Fruit fly (Drosophila melanogaster) whole organism, prepupa: ENCODE results near the gene PpD3.

ENCODE experiments used
- CG11902 ChIP-seq: fragments of 200-800 bp; sonication (Bioruptor generic); optimal IDR thresholded peaks from 3 replicates; lab custom pipeline; 2016; ENCODE audit warnings: missing biosample characterization, missing genetic modification characterization
- CG6854 ChIP-seq: fragments of 200-800 bp; sonication (Bioruptor generic); optimal IDR thresholded peaks from 2 replicates; lab custom pipeline; 2017; ENCODE audit warnings: missing biosample characterization, mild to moderate bottlenecking, missing genetic modification characterization
- CG8319 ChIP-seq: fragments of 200-800 bp; sonication (Bioruptor generic); optimal IDR thresholded peaks from 3 replicates; lab custom pipeline; 2016; ENCODE audit warnings: missing biosample characterization, missing genetic modification characterization
- Ets21C ChIP-seq: fragments of 200-800 bp; sonication (Bioruptor generic); optimal IDR thresholded peaks from 3 replicates; lab custom pipeline; 2016; ENCODE audit warnings: missing biosample characterization, missing genetic modification characterization
- Hr39 ChIP-seq: fragments of 200-800 bp; sonication (Bioruptor generic); optimal IDR thresholded peaks from 2 replicates; lab custom pipeline; 2016; ENCODE audit warnings: missing biosample characterization, missing genetic modification characterization
- Met ChIP-seq: fragments of 200-800 bp; sonication (Bioruptor generic); optimal IDR thresholded peaks from 3 replicates; lab custom pipeline; 2016; ENCODE audit warnings: missing biosample characterization, missing genetic modification characterization
- achi ChIP-seq: fragments of 200-800 bp; sonication (Bioruptor generic); optimal IDR thresholded peaks from 3 replicates; lab custom pipeline; 2016; ENCODE audit warnings: missing biosample characterization, missing genetic modification characterization
- dsx ChIP-seq: fragments of 200-800 bp; optimal IDR thresholded peaks from 3 replicates; lab custom pipeline; 2019; ENCODE audit warnings: missing biosample characterization, mild to moderate bottlenecking, missing genetic modification characterization, moderate library complexity; ENCODE audit not compliant: poor library complexity, severe bottlenecking
- ss ChIP-seq, 2 experiments: fragments of 200-800 bp; sonication (Bioruptor generic); optimal IDR thresholded peaks; 2 replicates in 1 of 2; 3 replicates in 1 of 2; lab custom pipeline; 2017 to 2018; ENCODE audit warnings: mild to moderate bottlenecking in 2 of 2, missing biosample characterization in 2 of 2, missing genetic modification characterization in 2 of 2, moderate library complexity in 1 of 2

DNA sequence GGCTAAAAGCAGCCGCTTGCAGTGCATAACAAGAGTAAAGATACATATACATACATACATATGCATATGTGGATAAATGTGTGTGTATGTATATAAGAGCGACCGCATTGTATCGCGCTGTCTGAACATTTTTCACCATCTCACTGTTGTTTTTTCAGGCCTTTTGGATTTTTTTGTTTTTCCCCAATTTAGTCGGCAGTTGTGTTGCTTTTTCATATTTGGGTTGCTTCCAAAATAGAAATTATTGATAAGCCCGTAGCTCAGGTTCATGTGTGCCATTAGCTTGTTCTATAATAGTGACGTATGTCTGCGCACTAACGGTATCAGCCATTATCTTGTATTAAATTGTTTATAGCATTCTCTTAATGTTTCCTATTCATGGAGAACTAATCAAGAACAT, 47.2 kb upstream of the PpD3 start:
- TF ChIP-seq CG6854 (GFP tag; lab: Kevin White, UChicago) (no peak), Met (no peak), CG11902 (GFP tag; lab: Kevin White, UChicago) (no peak), achi (GFP tag; lab: Kevin White, UChicago) (no peak), dsx (GFP tag; lab: Kevin White, UChicago) (no peak), CG8319 (no peak), Hr39 (GFP tag; lab: Kevin White, UChicago) (no peak), Ets21C (GFP tag; lab: Kevin White, UChicago) (no peak), ss (GFP tag; optimal IDR thresholded peaks at IDR 0.05; lab: Kevin White, UChicago) (no peak)
